Worm (Caenorhabditis elegans) whole organism, L1 larva: ENCODE measurements around the gene mrp-6.

ENCODE experiments used
- C04F5.9 ChIP-seq: sonication (generic microtip); optimal IDR thresholded peaks from 2 replicates; lab custom pipeline; 2016; ENCODE audit warnings: missing genetic modification characterization, missing compliant biosample characterization
- C16A3.4 ChIP-seq: fragments of 150-350 bp; optimal IDR thresholded peaks from 2 replicates; lab custom pipeline; 2014; ENCODE audit warnings: missing biosample characterization, missing genetic modification characterization
- Y116A8C.19 ChIP-seq: sonication (generic microtip); optimal IDR thresholded peaks from 2 replicates; lab custom pipeline; 2016; ENCODE audit warnings: missing compliant biosample characterization, missing genetic modification characterization, borderline replicate concordance
- aha-1 ChIP-seq: fragments of 150-350 bp; optimal IDR thresholded peaks from 2 replicates; lab custom pipeline; 2014; ENCODE audit warnings: missing biosample characterization, missing genetic modification characterization
- alr-1 ChIP-seq: fragments of 200-800 bp; sonication (Bioruptor generic); optimal IDR thresholded peaks from 2 replicates; lab custom pipeline; 2018; ENCODE audit warnings: borderline replicate concordance, mild to moderate bottlenecking, missing genetic modification characterization, missing compliant biosample characterization
- ama-1 ChIP-seq: fragments of 150-350 bp; optimal IDR thresholded peaks from 2 replicates; lab custom pipeline; 2014
- blmp-1 ChIP-seq: fragments of 150-350 bp; optimal IDR thresholded peaks from 2 replicates; lab custom pipeline; 2014; ENCODE audit warnings: missing biosample characterization, missing genetic modification characterization
- ceh-8 ChIP-seq: fragments of 200-800 bp; sonication (Bioruptor generic); optimal IDR thresholded peaks from 2 replicates; lab custom pipeline; 2018; ENCODE audit warnings: mild to moderate bottlenecking, missing genetic modification characterization, moderate library complexity, missing compliant biosample characterization
- ceh-88 ChIP-seq: fragments of 200-800 bp; sonication (Bioruptor generic); IDR thresholded peaks from 2 replicates; pipeline ENCODE4 v1.3.6; 2022; ENCODE audit warnings: missing genetic modification characterization, missing compliant biosample characterization
- ces-1 ChIP-seq: fragments of 150-350 bp; optimal IDR thresholded peaks from 2 replicates; lab custom pipeline; 2014; ENCODE audit warnings: missing biosample characterization, missing genetic modification reagents, missing genetic modification characterization
- dpl-1 ChIP-seq, 3 experiments: fragments of 150-350 bp in 2 of 3; sonication (generic microtip) in 1 of 3; optimal IDR thresholded peaks; 2 replicates each; lab custom pipeline; 2014 to 2017; ENCODE audit warnings: missing biosample characterization in 3 of 3, missing genetic modification characterization in 3 of 3, missing genetic modification reagents in 3 of 3
- efl-1 ChIP-seq, 4 experiments: fragments of 150-350 bp; optimal IDR thresholded peaks in 3 of 4; peaks in 1 of 4; 1 replicate in 1 of 4; 2 replicates in 3 of 4; lab custom pipeline; 2014; ENCODE audit warnings: missing biosample characterization in 2 of 4, missing genetic modification characterization in 2 of 4, missing genetic modification reagents in 2 of 4
- efl-3 ChIP-seq: fragments of 200-800 bp; sonication (Bioruptor generic); optimal IDR thresholded peaks from 2 replicates; lab custom pipeline; 2018; ENCODE audit warnings: mild to moderate bottlenecking, missing genetic modification characterization, missing compliant biosample characterization
- egl-13 ChIP-seq: sonication (generic microtip); optimal IDR thresholded peaks from 2 replicates; lab custom pipeline; 2016; ENCODE audit warnings: missing genotype, missing genetic modification reagents, missing genetic modification characterization, missing compliant biosample characterization
- elt-3 ChIP-seq, 6 experiments: fragments of 150-350 bp in 1 of 6; sonication (generic microtip); optimal IDR thresholded peaks; 2 replicates each; lab custom pipeline; 2017 to 2018; ENCODE audit warnings: missing biosample characterization in 6 of 6, missing genetic modification characterization in 6 of 6, inconsistent platforms in 1 of 6
- fkh-10 ChIP-seq: sonication (generic microtip); optimal IDR thresholded peaks from 2 replicates; lab custom pipeline; 2017; ENCODE audit warnings: missing biosample characterization, missing genetic modification reagents, missing genetic modification characterization
- fkh-8 ChIP-seq: sonication (generic microtip); optimal IDR thresholded peaks from 2 replicates; lab custom pipeline; 2016; ENCODE audit warnings: mild to moderate bottlenecking, missing genetic modification characterization, missing compliant biosample characterization
- fos-1 ChIP-seq: fragments of 150-350 bp; optimal IDR thresholded peaks from 2 replicates; lab custom pipeline; 2014; ENCODE audit warnings: missing biosample characterization, missing genetic modification characterization
- grh-1 ChIP-seq: fragments of 200-800 bp; sonication (Bioruptor generic); IDR thresholded peaks from 2 replicates; pipeline ENCODE4 v1.3.6; 2022; ENCODE audit warnings: missing genetic modification reagents, missing genetic modification characterization, missing compliant biosample characterization
- jun-1 ChIP-seq: fragments of 150-350 bp; optimal IDR thresholded peaks from 2 replicates; lab custom pipeline; 2014; ENCODE audit warnings: missing biosample characterization, missing genetic modification reagents, missing genetic modification characterization
- lin-13 ChIP-seq: fragments of 150-350 bp; optimal IDR thresholded peaks from 2 replicates; lab custom pipeline; 2014; ENCODE audit warnings: missing biosample characterization, missing genetic modification reagents, missing genetic modification characterization
- lin-14 ChIP-seq: fragments of 200-800 bp; sonication (Bioruptor generic); optimal IDR thresholded peaks from 2 replicates; lab custom pipeline; 2018; ENCODE audit warnings: mild to moderate bottlenecking, missing genetic modification characterization, moderate library complexity, missing compliant biosample characterization
- lin-15B ChIP-seq: fragments of 150-350 bp; sonication (generic microtip); optimal IDR thresholded peaks from 3 replicates; lab custom pipeline; 2014; ENCODE audit warnings: missing biosample characterization, missing genetic modification characterization
- lin-35 ChIP-seq, 2 experiments: fragments of 150-350 bp; optimal IDR thresholded peaks; 2 replicates each; lab custom pipeline; 2014; ENCODE audit warnings: missing biosample characterization in 2 of 2, missing genetic modification characterization in 2 of 2, missing genetic modification reagents in 2 of 2
- lir-3 ChIP-seq: sonication (generic microtip); optimal IDR thresholded peaks from 2 replicates; lab custom pipeline; 2016; ENCODE audit warnings: mild to moderate bottlenecking, missing genetic modification characterization, moderate library complexity, missing compliant biosample characterization; ENCODE audit not compliant: poor library complexity
- lsy-2 ChIP-seq, 2 experiments: fragments of 150-350 bp; optimal IDR thresholded peaks; 2 replicates each; lab custom pipeline; 2014; ENCODE audit warnings: missing biosample characterization in 2 of 2, missing genetic modification characterization in 2 of 2
- mdl-1 ChIP-seq, 2 experiments: fragments of 150-350 bp; optimal IDR thresholded peaks; 2 replicates each; lab custom pipeline; 2014 to 2017; ENCODE audit warnings: missing biosample characterization in 2 of 2, missing genetic modification characterization in 2 of 2, inconsistent platforms in 1 of 2
- nhr-12 ChIP-seq: sonication (generic microtip); optimal IDR thresholded peaks from 2 replicates; lab custom pipeline; 2017; ENCODE audit warnings: missing biosample characterization, missing genetic modification characterization
- nhr-20 ChIP-seq: sonication (generic microtip); optimal IDR thresholded peaks from 2 replicates; lab custom pipeline; 2016; ENCODE audit warnings: mild to moderate bottlenecking, missing genetic modification characterization, missing compliant biosample characterization
- nhr-237 ChIP-seq: fragments of 150-350 bp; optimal IDR thresholded peaks from 2 replicates; lab custom pipeline; 2014; ENCODE audit warnings: missing biosample characterization, missing genetic modification characterization
- nhr-28 ChIP-seq: fragments of 150-350 bp; optimal IDR thresholded peaks from 2 replicates; lab custom pipeline; 2014; ENCODE audit warnings: missing biosample characterization, missing genetic modification characterization
- nhr-76 ChIP-seq: sonication (generic microtip); optimal IDR thresholded peaks from 2 replicates; lab custom pipeline; 2017; ENCODE audit warnings: missing biosample characterization, missing genetic modification characterization
- nhr-77 ChIP-seq: fragments of 150-350 bp; optimal IDR thresholded peaks from 2 replicates; lab custom pipeline; 2014; ENCODE audit warnings: missing biosample characterization, missing genetic modification characterization
- nhr-84 ChIP-seq: sonication (generic microtip); optimal IDR thresholded peaks from 2 replicates; lab custom pipeline; 2017; ENCODE audit warnings: missing biosample characterization, missing genetic modification characterization
- nhr-85 ChIP-seq: sonication (generic microtip); peaks from one replicate; lab custom pipeline; 2016; ENCODE audit warnings: missing genetic modification characterization, inconsistent platforms, missing compliant biosample characterization
- pag-3 ChIP-seq: sonication (generic microtip); optimal IDR thresholded peaks from 2 replicates; lab custom pipeline; 2017; ENCODE audit warnings: missing genetic modification characterization, mild to moderate bottlenecking, missing compliant biosample characterization, antibody characterized with exemption, borderline replicate concordance; ENCODE audit not compliant: insufficient read depth
- rnt-1 ChIP-seq: sonication (generic microtip); optimal IDR thresholded peaks from 2 replicates; lab custom pipeline; 2016; ENCODE audit warnings: mild to moderate bottlenecking, missing genetic modification characterization, moderate library complexity, missing compliant biosample characterization
- skn-1 ChIP-seq: fragments of 150-350 bp; optimal IDR thresholded peaks from 2 replicates; lab custom pipeline; 2014; ENCODE audit warnings: missing biosample characterization, missing genetic modification characterization
- snpc-4 ChIP-seq: fragments of 150-350 bp; optimal IDR thresholded peaks from 2 replicates; lab custom pipeline; 2014; ENCODE audit warnings: missing biosample characterization, missing genetic modification characterization
- sox-4 ChIP-seq: sonication (generic microtip); optimal IDR thresholded peaks from 2 replicates; lab custom pipeline; 2016; ENCODE audit warnings: missing genetic modification characterization, missing compliant biosample characterization
- sup-37 ChIP-seq: fragments of 200-800 bp; sonication (Bioruptor generic); optimal IDR thresholded peaks from 2 replicates; lab custom pipeline; 2018; ENCODE audit warnings: mild to moderate bottlenecking, missing genetic modification characterization, missing compliant biosample characterization
- swsn-7 ChIP-seq: sonication (generic microtip); optimal IDR thresholded peaks from 2 replicates; lab custom pipeline; 2016; ENCODE audit warnings: missing genetic modification characterization, missing compliant biosample characterization
- tbx-2 ChIP-seq: sonication (generic microtip); optimal IDR thresholded peaks from 2 replicates; lab custom pipeline; 2016; ENCODE audit warnings: missing genetic modification characterization, missing compliant biosample characterization
- unc-130 ChIP-seq: fragments of 150-350 bp; optimal IDR thresholded peaks from 2 replicates; lab custom pipeline; 2017; ENCODE audit warnings: missing biosample characterization, missing genetic modification characterization, inconsistent platforms
- unc-30 ChIP-seq: sonication (generic microtip); optimal IDR thresholded peaks from 2 replicates; lab custom pipeline; 2017; ENCODE audit warnings: missing biosample characterization, missing genetic modification characterization
- unc-62 ChIP-seq: fragments of 150-350 bp; optimal IDR thresholded peaks from 2 replicates; lab custom pipeline; 2014; ENCODE audit warnings: missing biosample characterization, missing genetic modification reagents, missing genetic modification characterization
- unc-86 ChIP-seq: sonication (generic microtip); optimal IDR thresholded peaks from 2 replicates; lab custom pipeline; 2016; ENCODE audit warnings: missing genetic modification characterization, missing compliant biosample characterization
- unc-98 ChIP-seq: fragments of 200-800 bp; sonication (Bioruptor generic); IDR thresholded peaks from 2 replicates; pipeline ENCODE4 v1.3.6; 2022; ENCODE audit warnings: missing genetic modification characterization, missing compliant biosample characterization
- vab-15 ChIP-seq: sonication (generic microtip); optimal IDR thresholded peaks from 2 replicates; lab custom pipeline; 2017; ENCODE audit warnings: missing genotype, mild to moderate bottlenecking, missing genetic modification characterization, missing compliant biosample characterization
- xbp-1 ChIP-seq: sonication (generic microtip); optimal IDR thresholded peaks from 2 replicates; lab custom pipeline; 2016; ENCODE audit warnings: missing genetic modification characterization, missing compliant biosample characterization
- zag-1 ChIP-seq: fragments of 150-350 bp; optimal IDR thresholded peaks from 2 replicates; lab custom pipeline; 2014; ENCODE audit warnings: missing biosample characterization, missing genetic modification characterization
- zip-4 ChIP-seq: fragments of 200-800 bp; sonication (Bioruptor generic); optimal IDR thresholded peaks from 2 replicates; lab custom pipeline; 2018; ENCODE audit warnings: mild to moderate bottlenecking, missing genetic modification characterization, moderate library complexity, missing compliant biosample characterization
- ztf-11 ChIP-seq, 2 experiments: sonication (generic microtip); optimal IDR thresholded peaks; 2 replicates each; lab custom pipeline; 2016 to 2017; ENCODE audit warnings: missing genetic modification characterization in 2 of 2, missing biosample characterization in 1 of 2, missing compliant biosample characterization in 1 of 2

mrp-6 gene

ce11 chrX:4142202-4142601 is 44.4 kb downstream of the mrp-6 start:
- peak; percentile 83 for TF ChIP-seq egl-13 (tag; lab: Kevin White, UChicago)
- TF ChIP-seq grh-1, result peak; percentile 76
- peak; percentile 55 for TF ChIP-seq C16A3.4
- TF ChIP-seq xbp-1 (tag; lab: Kevin White, UChicago), result peak; percentile 73
- TF ChIP-seq snpc-4 (tag; lab: Kevin White, UChicago), result peak; percentile 60
- TF ChIP-seq lsy-2 (tag; optimal IDR thresholded peaks at IDR 0.05; lab: Kevin White, UChicago), result peak; percentile 56 to 82
- peak; percentile 68 for TF ChIP-seq unc-98 (GFP tag; lab: Robert Waterston, UW)
- TF ChIP-seq ceh-8, result peak; percentile 35
- peak; percentile 83 for TF ChIP-seq swsn-7 (tag; lab: Kevin White, UChicago)
- peak; percentile 48 for TF ChIP-seq C04F5.9 (tag; lab: Kevin White, UChicago)
- peak; percentile 31 for TF ChIP-seq lin-13
- TF ChIP-seq lir-3 (tag; lab: Kevin White, UChicago), result peak; percentile 87
- no peak for TF ChIP-seq nhr-237 (tag; lab: Kevin White, UChicago)
- TF ChIP-seq fos-1 (tag; lab: Kevin White, UChicago), result no peak
- peak; percentile 98 for TF ChIP-seq lin-14
- no peak for TF ChIP-seq efl-3
- TF ChIP-seq rnt-1 (tag; lab: Kevin White, UChicago), result peak; percentile 92
- peak; percentile 93 for TF ChIP-seq tbx-2 (tag; lab: Kevin White, UChicago)
- no peak for TF ChIP-seq unc-30 (tag; lab: Kevin White, UChicago)
- peak; percentile 6 for TF ChIP-seq nhr-84 (tag; lab: Kevin White, UChicago)
- peak; percentile 42 for TF ChIP-seq fkh-10 (GFP tag; lab: Kevin White, UChicago)
- peak; percentile 80 for TF ChIP-seq fkh-8
- peak; percentile 12 to 49 (median 43) for TF ChIP-seq dpl-1 (GFP tag; optimal IDR thresholded peaks at IDR 0.05; lab: Kevin White, UChicago)
- no peak for TF ChIP-seq nhr-76 (tag; lab: Kevin White, UChicago)
- peak; percentile 47 for TF ChIP-seq nhr-77 (tag; lab: Kevin White, UChicago)
- TF ChIP-seq lin-15B, result no peak
- no peak for TF ChIP-seq vab-15 (tag; lab: Kevin White, UChicago)
- TF ChIP-seq ceh-88, result peak; percentile 76
- peak; percentile 37 for TF ChIP-seq nhr-12 (tag; lab: Kevin White, UChicago)
- TF ChIP-seq sup-37 (GFP tag; lab: Kevin White, UChicago), result peak; percentile 77
- TF ChIP-seq alr-1 (tag; lab: Kevin White, UChicago), result no peak
- TF ChIP-seq aha-1 (tag; lab: Kevin White, UChicago), result peak; percentile 100
- peak in 2 of 6 experiments; percentile 72 to 75 for TF ChIP-seq elt-3 (tag; optimal IDR thresholded peaks at IDR 0.05; lab: Kevin White, UChicago)
- no peak for TF ChIP-seq ztf-11 (tag; optimal IDR thresholded peaks at IDR 0.05; lab: Kevin White, UChicago)
- no peak for TF ChIP-seq ama-1 (lab: Kevin White, UChicago)
- peak; percentile 75 for TF ChIP-seq skn-1 (tag; lab: Kevin White, UChicago)
- TF ChIP-seq unc-130 (tag; lab: Kevin White, UChicago), result peak; percentile 51
- peak; percentile 99 for TF ChIP-seq nhr-85 (tag; lab: Kevin White, UChicago)
- TF ChIP-seq sox-4 (tag; lab: Kevin White, UChicago), result peak; percentile 73
- no peak for TF ChIP-seq ces-1
- TF ChIP-seq unc-62 (GFP tag; lab: Kevin White, UChicago), result no peak
- TF ChIP-seq zag-1 (tag; lab: Kevin White, UChicago), result peak; percentile 32
- TF ChIP-seq jun-1 (tag; lab: Kevin White, UChicago), result peak; percentile 53
- peak; percentile 66 for TF ChIP-seq nhr-28
- peak; percentile 60 for TF ChIP-seq unc-86 (tag; lab: Kevin White, UChicago)
- TF ChIP-seq blmp-1 (tag; lab: Kevin White, UChicago), result peak; percentile 48
- peak; percentile 99 for TF ChIP-seq nhr-20
- TF ChIP-seq pag-3 (tag; lab: Kevin White, UChicago), result peak; percentile 59
- TF ChIP-seq lin-35 (GFP tag; optimal IDR thresholded peaks at IDR 0.05; lab: Kevin White, UChicago), result peak; percentile 19 to 88
- peak; percentile 80 for TF ChIP-seq zip-4 (GFP tag; lab: Kevin White, UChicago)
- peak; percentile 74 to 99 for TF ChIP-seq mdl-1 (tag; optimal IDR thresholded peaks at IDR 0.05; lab: Kevin White, UChicago)
- peak; percentile 39 to 47 for TF ChIP-seq efl-1 (optimal IDR thresholded peaks at IDR 0.05; lab: Kevin White, UChicago)
- peak; percentile 19 to 95 for TF ChIP-seq efl-1 (GFP tag; optimal IDR thresholded peaks at IDR 0.05 in 1 of 2; lab: Kevin White, UChicago)
- no peak for TF ChIP-seq Y116A8C.19 (tag; lab: Kevin White, UChicago)
